Worm (Caenorhabditis elegans): ENCODE results near the gene R13A5.11.

- TF ChIP-seq fkh-2 (tag; optimal IDR thresholded peaks at IDR 0.05), result no peak
- TF ChIP-seq zag-1 (tag; optimal IDR thresholded peaks at IDR 0.05), result no peak
- peak; percentile 8 for TF ChIP-seq nfya-1 (tag; optimal IDR thresholded peaks at IDR 0.05; ENCODE audit: insufficient read depth)
- no peak for TF ChIP-seq ama-1 (optimal IDR thresholded peaks at IDR 0.05)
- TF ChIP-seq ztf-11 (tag; optimal IDR thresholded peaks at IDR 0.05), result no peak
- TF ChIP-seq elt-2 (tag; optimal IDR thresholded peaks at IDR 0.05), result no peak
These were observed 13.8 kb downstream of the R13A5.11 start, which contains the start of gene mfsd-6 for ce11 chrIII:7579324-7579723.
